Fruit fly (Drosophila melanogaster): Measurements from ENCODE around the gene CG12171.

DNA sequence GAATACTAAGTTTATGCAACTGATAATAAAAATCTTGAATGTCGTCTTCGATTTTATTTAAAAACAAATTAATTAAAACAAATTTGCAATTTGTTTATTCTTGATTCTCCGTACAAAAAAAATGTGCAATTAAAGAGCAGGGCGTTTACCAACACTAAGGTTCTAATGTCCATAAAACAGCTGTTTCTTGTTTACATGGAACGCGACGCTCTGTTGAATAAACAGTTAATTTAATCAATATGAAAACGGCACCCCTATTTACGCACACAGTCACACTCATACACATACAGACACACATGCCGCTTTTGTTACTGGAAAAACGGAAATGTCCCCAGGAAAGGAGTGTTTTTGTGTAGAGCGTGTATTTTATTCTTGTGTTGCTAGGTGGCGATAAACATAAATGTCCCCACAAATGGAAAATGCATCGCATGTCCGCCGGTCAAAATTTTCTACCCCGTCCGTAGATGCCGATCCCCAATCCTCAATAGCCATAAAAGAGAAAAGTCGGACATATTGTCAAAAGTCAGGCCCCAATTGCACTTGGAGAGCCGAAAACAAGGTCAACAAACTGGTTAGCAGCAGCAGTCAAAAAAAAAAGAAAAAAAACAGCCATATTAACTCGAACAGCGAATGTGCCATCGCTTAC is 10.3 kb upstream of the CG12171 start:
- TF ChIP-seq usp (GFP tag; optimal IDR thresholded peaks at IDR 0.05) (no peak), Dfd (GFP tag; optimal IDR thresholded peaks at IDR 0.05) (no peak), Hr78 (GFP tag; optimal IDR thresholded peaks at IDR 0.05) (no peak)
